In the genomic region with DNA sequence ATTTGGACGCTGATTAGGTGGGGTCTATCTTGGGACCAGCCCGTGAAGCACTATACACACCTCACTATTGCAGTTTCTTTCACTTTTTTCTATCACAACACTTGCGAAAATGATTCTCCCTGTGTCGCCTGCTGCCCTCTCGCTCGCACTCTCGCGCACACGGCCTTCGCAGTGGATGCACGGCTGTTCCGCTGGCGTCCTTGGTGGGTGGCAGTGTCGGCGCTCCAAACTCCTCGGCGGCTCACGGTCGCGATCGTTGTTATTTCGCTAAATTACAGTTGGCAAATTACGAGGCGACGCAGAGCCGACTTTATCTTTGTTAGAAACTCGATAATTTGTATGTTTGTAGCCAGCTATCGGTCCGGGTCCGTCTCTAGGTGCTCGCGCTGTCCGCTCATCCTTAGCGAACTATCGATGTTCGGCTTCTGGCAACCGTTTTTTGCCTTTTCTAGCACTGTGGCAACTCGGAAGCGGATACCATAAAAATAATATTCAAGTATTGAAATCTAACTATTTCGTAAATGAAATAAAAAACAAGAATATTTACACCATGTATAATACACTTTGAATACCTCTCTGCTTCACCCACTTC, we compare ENCODE assay signal across 1 fruit fly cellular context.
TF ChIP-seq lines count a peak whose summit lies in the region.

Gene Ubc2 (minus strand): TSS at position 410 of the 592 bp plus-strand sequence.

TF ChIP-seq in whole organism, embryonic, 481 proteins besides CTCF, POLR2A, EP300 and RAD21 (continued from another document and continues in another):
- no peak for TF ChIP-seq en (GFP tag; optimal IDR thresholded peaks at IDR 0.05; lab: Kevin White, UChicago)
- TF ChIP-seq Elba2 (GFP tag; optimal IDR thresholded peaks at IDR 0.05; lab: Kevin White, UChicago): no peak
- TF ChIP-seq CG4707 (GFP tag; optimal IDR thresholded peaks at IDR 0.05; lab: Kevin White, UChicago): no peak
- TF ChIP-seq jigr1 (GFP tag; IDR thresholded peaks at IDR 0.05; lab: Robert Waterston, UW): no peak
- peak; percentile 4 for TF ChIP-seq CG12744 (GFP tag; optimal IDR thresholded peaks at IDR 0.05; lab: Kevin White, UChicago)
- 0 out of 2 replicates have a peak, but pooled peaks have one; percentile 24 for TF ChIP-seq CG14441 (GFP tag; IDR thresholded peaks at IDR 0.05; lab: Robert Waterston, UW)
- no peak for TF ChIP-seq sr (GFP tag; IDR thresholded peaks at IDR 0.05; lab: Robert Waterston, UW)
- TF ChIP-seq Trl (optimal IDR thresholded peaks at IDR 0.05; lab: Kevin White, UChicago): no peak
- peak; percentile 22 for TF ChIP-seq Trl (GFP tag; optimal IDR thresholded peaks at IDR 0.05; lab: Kevin White, UChicago)
- TF ChIP-seq Max (GFP tag; optimal IDR thresholded peaks at IDR 0.05; lab: Kevin White, UChicago): peak; percentile 4
- no peak for TF ChIP-seq CG17802 (tag; optimal IDR thresholded peaks at IDR 0.05; lab: Kevin White, UChicago)
- TF ChIP-seq CG17359 (tag; optimal IDR thresholded peaks at IDR 0.05; lab: Kevin White, UChicago): no peak
- TF ChIP-seq CG11723 (GFP tag; optimal IDR thresholded peaks at IDR 0.05; lab: Kevin White, UChicago): no peak
- no peak for TF ChIP-seq slou (GFP tag; optimal IDR thresholded peaks at IDR 0.05; lab: Kevin White, UChicago)
- no peak for TF ChIP-seq CG31388 (GFP tag; optimal IDR thresholded peaks at IDR 0.05; lab: Kevin White, UChicago)
- TF ChIP-seq Usf (GFP tag; optimal IDR thresholded peaks at IDR 0.05; lab: Kevin White, UChicago): no peak
- TF ChIP-seq HLH3B (GFP tag; IDR thresholded peaks at IDR 0.05; lab: Robert Waterston, UW): 0 out of 2 replicates have a peak, but pooled peaks have one; percentile 21
- TF ChIP-seq sob (GFP tag; IDR thresholded peaks at IDR 0.05; lab: Robert Waterston, UW): peak; percentile 18; the same call in 1 of the 2 replicates
- TF ChIP-seq CG13287 (GFP tag; IDR thresholded peaks at IDR 0.05; lab: Robert Waterston, UW; ENCODE audit: partially characterized antibody): peak; percentile 89
- TF ChIP-seq Pdp1 (GFP tag; optimal IDR thresholded peaks at IDR 0.05; lab: Kevin White, UChicago): peak in 1 of 2 experiments; percentile 41
- no peak for TF ChIP-seq Hr39 (optimal IDR thresholded peaks at IDR 0.05; lab: Kevin White, UChicago)
- no peak for TF ChIP-seq CG6689 (GFP tag; IDR thresholded peaks at IDR 0.05; lab: Robert Waterston, UW)
- TF ChIP-seq CG6683 (GFP tag; optimal IDR thresholded peaks at IDR 0.05; lab: Kevin White, UChicago): no peak
- TF ChIP-seq bab2 (GFP tag; optimal IDR thresholded peaks at IDR 0.05; lab: Kevin White, UChicago): peak; percentile 7
- TF ChIP-seq Lhr (GFP tag; optimal IDR thresholded peaks at IDR 0.05; lab: Kevin White, UChicago): peak; percentile 48
- no peak for TF ChIP-seq CG4282 (GFP tag; optimal IDR thresholded peaks at IDR 0.05; lab: Kevin White, UChicago)
- TF ChIP-seq mld (GFP tag; IDR thresholded peaks at IDR 0.05; lab: Robert Waterston, UW; ENCODE audit: partially characterized antibody): peak; percentile 67; the same call in 2 of the 3 replicates
- TF ChIP-seq gcm (GFP tag; optimal IDR thresholded peaks at IDR 0.05; lab: Kevin White, UChicago): no peak
- no peak for TF ChIP-seq stc (GFP tag; IDR thresholded peaks at IDR 0.05; lab: Robert Waterston, UW)
- TF ChIP-seq CG4360 (GFP tag; IDR thresholded peaks at IDR 0.05; lab: Robert Waterston, UW): no peak
- TF ChIP-seq kni (GFP tag; optimal IDR thresholded peaks at IDR 0.05; lab: Kevin White, UChicago): no peak
- no peak for TF ChIP-seq tio (GFP tag; optimal IDR thresholded peaks at IDR 0.05; lab: Kevin White, UChicago)
- TF ChIP-seq Deaf1 (tag; optimal IDR thresholded peaks at IDR 0.05; lab: Kevin White, UChicago): no peak
- TF ChIP-seq Hsf (GFP tag; optimal IDR thresholded peaks at IDR 0.05; lab: Kevin White, UChicago): peak; percentile 34
- TF ChIP-seq Nf-YC (tag; optimal IDR thresholded peaks at IDR 0.05; lab: Kevin White, UChicago): peak; percentile 3
- TF ChIP-seq CG5245 (GFP tag; optimal IDR thresholded peaks at IDR 0.05; lab: Kevin White, UChicago): no peak
- TF ChIP-seq CG9437 (GFP tag; optimal IDR thresholded peaks at IDR 0.05; lab: Kevin White, UChicago): no peak
- no peak for TF ChIP-seq Vsx1 (GFP tag; optimal IDR thresholded peaks at IDR 0.05; lab: Kevin White, UChicago)
- peak; percentile 82 for TF ChIP-seq unc-4 (GFP tag; IDR thresholded peaks at IDR 0.05; lab: Robert Waterston, UW; ENCODE audit: partially characterized antibody)
- peak; percentile 29 for TF ChIP-seq Dad (GFP tag; optimal IDR thresholded peaks at IDR 0.05; lab: Kevin White, UChicago)
- TF ChIP-seq tin (GFP tag; optimal IDR thresholded peaks at IDR 0.05; lab: Kevin White, UChicago): peak; percentile 34
- no peak for TF ChIP-seq CG16779 (GFP tag; IDR thresholded peaks at IDR 0.05; lab: Robert Waterston, UW)
- TF ChIP-seq Lpt (GFP tag; optimal IDR thresholded peaks at IDR 0.05; lab: Kevin White, UChicago): no peak
- TF ChIP-seq Xbp1 (GFP tag; optimal IDR thresholded peaks at IDR 0.05; lab: Kevin White, UChicago): peak; percentile 46
- no peak for TF ChIP-seq CG8281 (tag; optimal IDR thresholded peaks at IDR 0.05; lab: Kevin White, UChicago)
- TF ChIP-seq Dref (GFP tag; IDR thresholded peaks at IDR 0.05; lab: Robert Waterston, UW): peak; percentile 94
- TF ChIP-seq CG13123 (GFP tag; optimal IDR thresholded peaks at IDR 0.05; lab: Kevin White, UChicago): no peak
- TF ChIP-seq seq (GFP tag; IDR thresholded peaks at IDR 0.05; lab: Robert Waterston, UW): 0 out of 2 replicates have a peak, but pooled peaks have one; percentile 7
- TF ChIP-seq CG7928 (GFP tag; optimal IDR thresholded peaks at IDR 0.05; lab: Kevin White, UChicago): no peak
- peak; percentile 19 for TF ChIP-seq zfh2 (GFP tag; optimal IDR thresholded peaks at IDR 0.05; lab: Kevin White, UChicago)
- TF ChIP-seq CG6175 (GFP tag; IDR thresholded peaks at IDR 0.05; lab: Robert Waterston, UW): no peak
- no peak for TF ChIP-seq NK7.1 (GFP tag; optimal IDR thresholded peaks at IDR 0.05; lab: Kevin White, UChicago)
- no peak for TF ChIP-seq CG34376 (GFP tag; optimal IDR thresholded peaks at IDR 0.05; lab: Kevin White, UChicago)
- TF ChIP-seq CG11398 (GFP tag; optimal IDR thresholded peaks at IDR 0.05; lab: Kevin White, UChicago): peak; percentile 36
- 0 out of 3 replicates have a peak, but pooled peaks have one; percentile 32 for TF ChIP-seq so (GFP tag; IDR thresholded peaks at IDR 0.05; lab: Robert Waterston, UW)
- no peak for TF ChIP-seq CG15479 (GFP tag; optimal IDR thresholded peaks at IDR 0.05; lab: Kevin White, UChicago)
- no peak for TF ChIP-seq tx (GFP tag; optimal IDR thresholded peaks at IDR 0.05; lab: Kevin White, UChicago)
- 0 out of 3 replicates have a peak, but pooled peaks have one; percentile 41 for TF ChIP-seq zfh1 (GFP tag; IDR thresholded peaks at IDR 0.05; lab: Robert Waterston, UW)
- no peak for TF ChIP-seq CG13894 (tag; optimal IDR thresholded peaks at IDR 0.05; lab: Kevin White, UChicago)
- no peak for TF ChIP-seq CG10321 (GFP tag; IDR thresholded peaks at IDR 0.05; lab: Robert Waterston, UW)
- TF ChIP-seq Blimp-1 (GFP tag; optimal IDR thresholded peaks at IDR 0.05; lab: Kevin White, UChicago): no peak
- no peak for TF ChIP-seq eve (GFP tag; optimal IDR thresholded peaks at IDR 0.05; lab: Kevin White, UChicago)
- no peak for TF ChIP-seq CG6813 (GFP tag; optimal IDR thresholded peaks at IDR 0.05; lab: Kevin White, UChicago)
- peak; percentile 73 for TF ChIP-seq hb (GFP tag; IDR thresholded peaks at IDR 0.05; lab: Robert Waterston, UW; ENCODE audit: partially characterized antibody)
- TF ChIP-seq Abd-B (GFP tag; optimal IDR thresholded peaks at IDR 0.05; lab: Kevin White, UChicago): peak; percentile 20
- TF ChIP-seq fd102C (GFP tag; optimal IDR thresholded peaks at IDR 0.05; lab: Kevin White, UChicago): no peak
- no peak for TF ChIP-seq lbe (GFP tag; optimal IDR thresholded peaks at IDR 0.05; lab: Kevin White, UChicago)
- TF ChIP-seq B-H1 (GFP tag; IDR thresholded peaks at IDR 0.05; lab: Robert Waterston, UW): no peak
- TF ChIP-seq NC2β (GFP tag; optimal IDR thresholded peaks at IDR 0.05; lab: Kevin White, UChicago): peak; percentile 60
- TF ChIP-seq cas (GFP tag; IDR thresholded peaks at IDR 0.05; lab: Robert Waterston, UW): no peak
- no peak for TF ChIP-seq zen (tag; optimal IDR thresholded peaks at IDR 0.05; lab: Kevin White, UChicago)
- peak; percentile 14 for TF ChIP-seq sqz (GFP tag; optimal IDR thresholded peaks at IDR 0.05; lab: Kevin White, UChicago)
- TF ChIP-seq onecut (GFP tag; IDR thresholded peaks at IDR 0.05; lab: Robert Waterston, UW): no peak
- TF ChIP-seq Stat92E (GFP tag; optimal IDR thresholded peaks at IDR 0.05; lab: Kevin White, UChicago): no peak
- TF ChIP-seq amos (GFP tag; IDR thresholded peaks at IDR 0.05; lab: Robert Waterston, UW; ENCODE audit: partially characterized antibody): peak; percentile 87
- TF ChIP-seq MESR4 (GFP tag; optimal IDR thresholded peaks at IDR 0.05; lab: Kevin White, UChicago): peak; percentile 54
- peak; percentile 68 for TF ChIP-seq CG9932 (GFP tag; IDR thresholded peaks at IDR 0.05; lab: Robert Waterston, UW)
- no peak for TF ChIP-seq CG30431 (GFP tag; optimal IDR thresholded peaks at IDR 0.05; lab: Kevin White, UChicago)
- TF ChIP-seq NC2α (GFP tag; optimal IDR thresholded peaks at IDR 0.05; lab: Kevin White, UChicago): no peak
- TF ChIP-seq Ada2b (GFP tag; IDR thresholded peaks at IDR 0.05; lab: Robert Waterston, UW): no peak
- no peak for TF ChIP-seq oc (tag; optimal IDR thresholded peaks at IDR 0.05; lab: Kevin White, UChicago)
- TF ChIP-seq Sin3A (optimal IDR thresholded peaks at IDR 0.05; lab: Kevin White, UChicago): peak; percentile 40
- no peak for TF ChIP-seq CG15073 (GFP tag; optimal IDR thresholded peaks at IDR 0.05; lab: Kevin White, UChicago)
- TF ChIP-seq CG2129 (GFP tag; IDR thresholded peaks at IDR 0.05; lab: Robert Waterston, UW; ENCODE audit: partially characterized antibody): peak; percentile 34; the same call in 1 of the 2 replicates
- peak; percentile 12 for TF ChIP-seq Camta (GFP tag; optimal IDR thresholded peaks at IDR 0.05; lab: Kevin White, UChicago)
- no peak for TF ChIP-seq CG12942 (GFP tag; optimal IDR thresholded peaks at IDR 0.05; lab: Kevin White, UChicago)
- peak; percentile 46; the same call in 1 of the 3 replicates for TF ChIP-seq CG34422 (GFP tag; IDR thresholded peaks at IDR 0.05; lab: Robert Waterston, UW)
- peak; percentile 31 for TF ChIP-seq gro (GFP tag; optimal IDR thresholded peaks at IDR 0.05; lab: Kevin White, UChicago)
- no peak for TF ChIP-seq CG12299 (tag; optimal IDR thresholded peaks at IDR 0.05; lab: Kevin White, UChicago)
- no peak for TF ChIP-seq CG4424 (GFP tag; optimal IDR thresholded peaks at IDR 0.05; lab: Kevin White, UChicago)
- TF ChIP-seq Scr (GFP tag; IDR thresholded peaks at IDR 0.05; lab: Robert Waterston, UW; ENCODE audit: partially characterized antibody): peak; percentile 84
- TF ChIP-seq fd64A (GFP tag; optimal IDR thresholded peaks at IDR 0.05; lab: Kevin White, UChicago): no peak
- peak; percentile 40 for TF ChIP-seq CG9797 (GFP tag; optimal IDR thresholded peaks at IDR 0.05; lab: Kevin White, UChicago)
- peak; percentile 52 for TF ChIP-seq CG9609 (GFP tag; optimal IDR thresholded peaks at IDR 0.05; lab: Kevin White, UChicago)
- no peak for TF ChIP-seq Rx (GFP tag; IDR thresholded peaks at IDR 0.05; lab: Robert Waterston, UW)
- no peak for TF ChIP-seq dati (GFP tag; IDR thresholded peaks at IDR 0.05; lab: Robert Waterston, UW)
- peak; percentile 11 for TF ChIP-seq NfI (GFP tag; optimal IDR thresholded peaks at IDR 0.05; lab: Kevin White, UChicago)
- no peak for TF ChIP-seq Ssrp (tag; optimal IDR thresholded peaks at IDR 0.05; lab: Kevin White, UChicago)
- no peak for TF ChIP-seq btn (GFP tag; optimal IDR thresholded peaks at IDR 0.05; lab: Kevin White, UChicago)
- no peak for TF ChIP-seq CG18599 (GFP tag; optimal IDR thresholded peaks at IDR 0.05; lab: Kevin White, UChicago)
- peak; percentile 13 for TF ChIP-seq pum (GFP tag; optimal IDR thresholded peaks at IDR 0.05; lab: Kevin White, UChicago)
- no peak for TF ChIP-seq Six4 (GFP tag; optimal IDR thresholded peaks at IDR 0.05; lab: Kevin White, UChicago)
- TF ChIP-seq NFAT (GFP tag; IDR thresholded peaks at IDR 0.05; lab: Robert Waterston, UW): no peak
- no peak for TF ChIP-seq CG16815 (GFP tag; optimal IDR thresholded peaks at IDR 0.05; lab: Kevin White, UChicago)
- TF ChIP-seq row (GFP tag; IDR thresholded peaks at IDR 0.05; lab: Robert Waterston, UW): peak; percentile 57
- no peak for TF ChIP-seq h (optimal IDR thresholded peaks at IDR 0.05; lab: Kevin White, UChicago)
- TF ChIP-seq CG11560 (tag; IDR thresholded peaks at IDR 0.05; lab: Robert Waterston, UW): no peak
- TF ChIP-seq CHES-1-like (GFP tag; optimal IDR thresholded peaks at IDR 0.05; lab: Kevin White, UChicago): peak; percentile 33
- no peak for TF ChIP-seq her (GFP tag; optimal IDR thresholded peaks at IDR 0.05; lab: Kevin White, UChicago)
- TF ChIP-seq Xrp1 (GFP tag; IDR thresholded peaks at IDR 0.05; lab: Robert Waterston, UW): no peak
- no peak for TF ChIP-seq ATbp (GFP tag; optimal IDR thresholded peaks at IDR 0.05; lab: Kevin White, UChicago)
- no peak for TF ChIP-seq Awh (GFP tag; IDR thresholded peaks at IDR 0.05; lab: Robert Waterston, UW)
- no peak for TF ChIP-seq E2f1 (GFP tag; IDR thresholded peaks at IDR 0.05; lab: Robert Waterston, UW)
- TF ChIP-seq lov (optimal IDR thresholded peaks at IDR 0.05; lab: Kevin White, UChicago): no peak
- TF ChIP-seq lov (GFP tag; IDR thresholded peaks at IDR 0.05; lab: Robert Waterston, UW): no peak
- no peak for TF ChIP-seq Ravus (GFP tag; IDR thresholded peaks at IDR 0.05; lab: Robert Waterston, UW)
- no peak for TF ChIP-seq sd (tag; optimal IDR thresholded peaks at IDR 0.05; lab: Kevin White, UChicago)
- TF ChIP-seq CG10654 (GFP tag; optimal IDR thresholded peaks at IDR 0.05; lab: Kevin White, UChicago): no peak
- TF ChIP-seq CG16813 (GFP tag; IDR thresholded peaks at IDR 0.05; lab: Robert Waterston, UW; ENCODE audit: partially characterized antibody): peak; percentile 83
- TF ChIP-seq insv (GFP tag; optimal IDR thresholded peaks at IDR 0.05; lab: Kevin White, UChicago): no peak
- 0 out of 3 replicates have a peak, but pooled peaks have one; percentile 31 for TF ChIP-seq ci (GFP tag; IDR thresholded peaks at IDR 0.05; lab: Robert Waterston, UW)
- no peak for TF ChIP-seq CG33557 (GFP tag; optimal IDR thresholded peaks at IDR 0.05; lab: Kevin White, UChicago)
- TF ChIP-seq fd96Cb (tag; optimal IDR thresholded peaks at IDR 0.05; lab: Kevin White, UChicago): no peak
- no peak for TF ChIP-seq ap (GFP tag; IDR thresholded peaks at IDR 0.05; lab: Robert Waterston, UW)
- peak; percentile 86 for TF ChIP-seq pzg (GFP tag; optimal IDR thresholded peaks at IDR 0.05; lab: Kevin White, UChicago)
- no peak for TF ChIP-seq Adf1 (GFP tag; IDR thresholded peaks at IDR 0.05; lab: Robert Waterston, UW)
- TF ChIP-seq Jarid2 (GFP tag; optimal IDR thresholded peaks at IDR 0.05; lab: Kevin White, UChicago): no peak
